Worm (Caenorhabditis elegans) whole organism, L2 larva: Measurements from ENCODE around the gene wdr-4.

Experiments used
- ZK546.5 ChIP-seq: sonication (generic microtip); optimal IDR thresholded peaks from 2 replicates; lab custom pipeline; 2017; ENCODE audit warnings: missing biosample characterization, missing genetic modification characterization
- dmd-4 ChIP-seq: sonication (generic microtip); optimal IDR thresholded peaks from 2 replicates; lab custom pipeline; 2017; ENCODE audit warnings: missing biosample characterization, missing genetic modification characterization
- nhr-11 ChIP-seq: fragments of 150-350 bp; optimal IDR thresholded peaks from 2 replicates; lab custom pipeline; 2014; ENCODE audit warnings: missing biosample characterization, missing genetic modification characterization
- nhr-237 ChIP-seq: fragments of 150-350 bp; optimal IDR thresholded peaks from 2 replicates; lab custom pipeline; 2014; ENCODE audit warnings: missing biosample characterization, missing genetic modification characterization
- nhr-77 ChIP-seq: fragments of 150-350 bp; optimal IDR thresholded peaks from 2 replicates; lab custom pipeline; 2014; ENCODE audit warnings: missing biosample characterization, missing genetic modification characterization
- skn-1 ChIP-seq: sonication (generic microtip); optimal IDR thresholded peaks from 2 replicates; lab custom pipeline; 2017; ENCODE audit warnings: missing biosample characterization, missing genetic modification characterization
- unc-39 ChIP-seq: fragments of 150-350 bp; optimal IDR thresholded peaks from 2 replicates; lab custom pipeline; 2014; ENCODE audit warnings: missing biosample characterization, missing genetic modification characterization
- zag-1 ChIP-seq: fragments of 150-350 bp; optimal IDR thresholded peaks from 2 replicates; lab custom pipeline; 2014; ENCODE audit warnings: missing biosample characterization, missing genetic modification characterization

The wdr-4 gene

DNA sequence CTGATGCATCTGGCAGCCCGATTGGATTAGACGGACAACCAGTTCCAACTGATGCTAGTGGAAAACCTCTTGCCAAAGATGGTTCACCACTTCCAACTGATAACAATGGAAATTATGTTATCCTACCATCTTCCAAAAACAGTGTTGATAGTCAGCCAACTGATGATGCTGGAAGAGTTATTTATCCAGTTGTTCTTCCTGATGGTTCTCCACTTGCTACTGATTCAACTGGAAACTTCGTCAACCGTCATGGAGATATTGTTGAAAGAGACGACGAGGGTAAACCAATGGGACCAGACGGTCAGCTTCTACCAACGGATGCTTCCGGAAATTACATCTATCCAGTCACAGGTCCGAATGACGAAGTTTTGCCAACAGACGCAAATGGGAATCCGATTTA lies 31.2 kb downstream of the wdr-4 start:
- TF ChIP-seq zag-1 (tag; lab: Kevin White, UChicago) (no peak), nhr-11 (tag; lab: Kevin White, UChicago) (no peak), dmd-4 (tag; lab: Kevin White, UChicago) (no peak), skn-1 (tag; lab: Kevin White, UChicago) (no peak), ZK546.5 (no peak), unc-39 (tag; lab: Kevin White, UChicago) (no peak), nhr-237 (tag; lab: Kevin White, UChicago) (no peak), nhr-77 (tag; lab: Kevin White, UChicago) (no peak)
